Worm (Caenorhabditis elegans) whole organism, young adult: ENCODE data around the gene C17H11.2.
"Not testable (repeated sequence)": the region's sequence is repeated elsewhere in the genome, so short reads cannot be mapped to it uniquely, and the experiment has no call there.

Experiments
- F49E8.2 ChIP-seq: sonication (generic microtip); optimal IDR thresholded peaks from 3 replicates; lab custom pipeline; 2017; ENCODE audit warnings: missing genetic modification characterization, mild to moderate bottlenecking, missing compliant biosample characterization, antibody characterized with exemption, moderate library complexity; ENCODE audit not compliant: insufficient read depth
- T26A5.8 ChIP-seq: sonication (generic microtip); optimal IDR thresholded peaks from 2 replicates; lab custom pipeline; 2016; ENCODE audit warnings: missing genetic modification characterization, missing compliant biosample characterization
- ama-1 ChIP-seq, 3 experiments: fragments of 150-350 bp in 1 of 3; sonication (generic microtip) in 2 of 3; optimal IDR thresholded peaks; 2 replicates each; lab custom pipeline; 2014 to 2018; ENCODE audit warnings: missing biosample characterization in 2 of 3, missing genetic modification characterization in 2 of 3, missing genetic modification reagents in 2 of 3
- dpff-1 ChIP-seq: sonication (generic microtip); optimal IDR thresholded peaks from 2 replicates; lab custom pipeline; 2017; ENCODE audit warnings: mild to moderate bottlenecking, missing genetic modification characterization, missing compliant biosample characterization
- ets-4 ChIP-seq: fragments of 200-800 bp; sonication (Bioruptor generic); optimal IDR thresholded peaks from 2 replicates; lab custom pipeline; 2018; ENCODE audit warnings: mild to moderate bottlenecking, missing genetic modification characterization, missing compliant biosample characterization
- lin-26 ChIP-seq: fragments of 200-800 bp; sonication (Bioruptor generic); IDR thresholded peaks from 2 replicates; pipeline ENCODE4 v1.3.6; 2022; ENCODE audit warnings: missing genetic modification reagents, missing genetic modification characterization, missing compliant biosample characterization
- nfya-1 ChIP-seq: sonication (generic microtip); optimal IDR thresholded peaks from 2 replicates; lab custom pipeline; 2017; ENCODE audit warnings: antibody characterized with exemption, missing compliant biosample characterization, missing genetic modification characterization, borderline replicate concordance; ENCODE audit not compliant: insufficient read depth
- nfya-2 ChIP-seq: fragments of 200-800 bp; sonication (Bioruptor generic); IDR thresholded peaks from 2 replicates; pipeline ENCODE4 v1.3.6; 2022; ENCODE audit warnings: missing genetic modification reagents, missing genetic modification characterization, missing compliant biosample characterization
- tbx-9 ChIP-seq: sonication (generic microtip); optimal IDR thresholded peaks from 2 replicates; lab custom pipeline; 2016; ENCODE audit warnings: borderline replicate concordance, missing genetic modification characterization, inconsistent platforms, missing compliant biosample characterization
- unc-130 ChIP-seq: sonication (generic microtip); optimal IDR thresholded peaks from 2 replicates; lab custom pipeline; 2016; ENCODE audit warnings: missing genetic modification reagents, missing genetic modification characterization, missing compliant biosample characterization

DNA sequence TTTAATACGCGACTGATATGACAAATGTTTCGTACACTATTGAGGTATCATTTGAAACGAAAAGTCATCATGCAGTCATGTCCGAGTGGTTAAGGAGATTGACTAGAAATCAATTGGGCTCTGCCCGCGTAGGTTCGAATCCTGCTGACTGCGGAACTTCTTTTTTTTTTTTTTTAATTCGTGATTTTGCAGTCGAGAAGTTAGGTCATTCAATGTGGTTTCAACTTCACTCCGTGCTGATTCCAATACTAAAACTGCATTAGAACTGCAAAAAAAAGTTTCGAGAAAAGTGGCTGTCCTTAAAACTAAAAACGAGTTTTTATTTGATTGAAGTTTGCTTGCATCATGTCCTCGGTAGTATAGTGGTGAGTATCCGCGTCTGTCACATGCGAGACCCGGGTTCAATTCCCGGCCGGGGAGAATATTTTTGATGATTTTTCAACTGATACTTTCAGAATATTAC is 15.3 kb upstream of the C17H11.2 start:
- TF ChIP-seq F49E8.2 (tag; lab: Kevin White, UChicago); ama-1 (optimal IDR thresholded peaks at IDR 0.05; lab: Kevin White, UChicago); ets-4 (GFP tag; lab: Kevin White, UChicago); T26A5.8; dpff-1 (tag; lab: Kevin White, UChicago); unc-130 (GFP tag; lab: Kevin White, UChicago); nfya-2 (GFP tag; lab: Robert Waterston, UW); tbx-9 (tag; lab: Kevin White, UChicago); nfya-1: not testable (repeated sequence)
- TF ChIP-seq ama-1 (GFP tag; optimal IDR thresholded peaks at IDR 0.05; lab: Kevin White, UChicago) (peak in 1 of 2 experiments; percentile 23), lin-26 (GFP tag; lab: Robert Waterston, UW) (peak; percentile 73; the same call in 1 of the 2 replicates)
